Worm (Caenorhabditis elegans) whole organism, L2 larva: ENCODE measurements around the gene srw-113.

Experiments
- alr-1 ChIP-seq: fragments of 150-350 bp; optimal IDR thresholded peaks from 2 replicates; lab custom pipeline; 2014; ENCODE audit warnings: missing biosample characterization, missing genetic modification characterization
- aly-2 ChIP-seq: fragments of 150-350 bp; optimal IDR thresholded peaks from 2 replicates; lab custom pipeline; 2014; ENCODE audit warnings: missing biosample characterization, missing genetic modification characterization
- elt-1 ChIP-seq: fragments of 150-350 bp; optimal IDR thresholded peaks from 2 replicates; lab custom pipeline; 2014; ENCODE audit warnings: missing biosample characterization, missing genetic modification characterization
- lin-13 ChIP-seq: fragments of 150-350 bp; optimal IDR thresholded peaks from 2 replicates; lab custom pipeline; 2014; ENCODE audit warnings: missing biosample characterization, missing genetic modification reagents, missing genetic modification characterization
- nhr-12 ChIP-seq: fragments of 150-350 bp; optimal IDR thresholded peaks from 2 replicates; lab custom pipeline; 2014; ENCODE audit warnings: missing biosample characterization, missing genetic modification characterization
- nhr-237 ChIP-seq: fragments of 150-350 bp; optimal IDR thresholded peaks from 2 replicates; lab custom pipeline; 2014; ENCODE audit warnings: missing biosample characterization, missing genetic modification characterization
- sma-9 ChIP-seq, 2 experiments: fragments of 150-350 bp in 1 of 2; sonication (generic microtip) in 1 of 2; optimal IDR thresholded peaks; 2 replicates each; lab custom pipeline; 2014 to 2016; ENCODE audit warnings: missing genetic modification characterization in 2 of 2, mild to moderate bottlenecking in 1 of 2, missing biosample characterization in 1 of 2, missing compliant biosample characterization in 1 of 2, missing genetic modification reagents in 1 of 2, moderate library complexity in 1 of 2

DNA sequence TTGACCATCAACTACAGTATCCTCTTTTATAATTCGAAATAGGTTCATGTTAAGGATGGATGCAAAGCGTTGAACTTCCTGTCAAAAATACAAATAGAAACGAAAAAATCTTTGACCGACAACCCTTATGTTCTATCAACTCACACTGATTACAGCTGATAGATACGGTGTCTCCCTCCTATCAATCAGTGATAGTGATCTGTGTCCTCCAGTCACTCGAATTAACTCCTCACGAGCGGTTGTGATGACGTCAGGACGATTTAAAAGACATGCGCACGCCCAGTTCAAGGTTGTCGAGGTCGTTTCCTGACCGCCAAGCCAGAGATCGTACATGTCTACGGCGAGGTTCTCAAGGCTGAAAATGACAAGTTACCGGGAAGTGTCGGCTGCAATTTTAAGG is 47.0 kb upstream of the srw-113 start:
- TF ChIP-seq nhr-12 (tag; lab: Kevin White, UChicago) (no peak), aly-2 (tag; lab: Kevin White, UChicago) (no peak), alr-1 (tag; lab: Kevin White, UChicago) (no peak), sma-9 (GFP tag; optimal IDR thresholded peaks at IDR 0.05; lab: Kevin White, UChicago) (peak; percentile 51), sma-9 (tag; optimal IDR thresholded peaks at IDR 0.05; lab: Kevin White, UChicago) (no peak), nhr-237 (tag; lab: Kevin White, UChicago) (no peak), lin-13 (no peak), elt-1 (tag; lab: Kevin White, UChicago) (no peak)
